Fruit fly (Drosophila melanogaster): ENCODE data around the gene H2.0.

The H2.0 gene

dm6 chr2L:6062382-6063082, 43.3 kb upstream of the H2.0 start, which contains the start of the genes ND-51 and CG13994 (continued):
- TF ChIP-seq fd59A (GFP tag; optimal IDR thresholded peaks at IDR 0.05) (peak; percentile 33), dac (GFP tag; optimal IDR thresholded peaks at IDR 0.05) (no peak), CG11902 (GFP tag; optimal IDR thresholded peaks at IDR 0.05) (peak; percentile 61), Blimp-1 (GFP tag; optimal IDR thresholded peaks at IDR 0.05) (no peak), Lpt (GFP tag; optimal IDR thresholded peaks at IDR 0.05) (no peak), CG11294 (GFP tag; IDR thresholded peaks at IDR 0.05) (peak; percentile 30; the same call in 1 of the 2 replicates), Sox102F (GFP tag; optimal IDR thresholded peaks at IDR 0.05) (no peak), topi (GFP tag; optimal IDR thresholded peaks at IDR 0.05) (peak; percentile 73), Hr38 (GFP tag; optimal IDR thresholded peaks at IDR 0.05) (no peak), CG9139 (GFP tag; optimal IDR thresholded peaks at IDR 0.05) (no peak), dsx (GFP tag; optimal IDR thresholded peaks at IDR 0.05; ENCODE audit: poor library complexity, severe bottlenecking) (no peak), CG32006 (GFP tag; optimal IDR thresholded peaks at IDR 0.05) (peak; percentile 74), esn (GFP tag; optimal IDR thresholded peaks at IDR 0.05) (peak; percentile 73), salr (GFP tag; optimal IDR thresholded peaks at IDR 0.05) (peak in 1 of 2 experiments; percentile 53), CG1621 (tag; optimal IDR thresholded peaks at IDR 0.05) (peak; percentile 62), net (GFP tag; optimal IDR thresholded peaks at IDR 0.05) (no peak), CG4318 (GFP tag; optimal IDR thresholded peaks at IDR 0.05) (no peak), CG6854 (GFP tag; optimal IDR thresholded peaks at IDR 0.05) (no peak), Sox15 (GFP tag; optimal IDR thresholded peaks at IDR 0.05) (peak; percentile 64), spab (GFP tag; optimal IDR thresholded peaks at IDR 0.05) (peak; percentile 31), CG3919 (GFP tag; optimal IDR thresholded peaks at IDR 0.05) (peak; percentile 79), Eip93F (GFP tag; optimal IDR thresholded peaks at IDR 0.05) (no peak)

dm6 chr2L:6060210-6060609, 41.0 kb upstream of the H2.0 start, which contains the start of gene CG34180:
TSS of gene CG34180 (plus strand) at chr2L:6060510.
- no peak for TF ChIP-seq CG11762 (GFP tag; optimal IDR thresholded peaks at IDR 0.05; ENCODE audit: insufficient read depth)
- no peak for TF ChIP-seq lz (GFP tag; optimal IDR thresholded peaks at IDR 0.05)
- TF ChIP-seq CG6808 (GFP tag; optimal IDR thresholded peaks at IDR 0.05) = no peak
- no peak for TF ChIP-seq eg (GFP tag; IDR thresholded peaks at IDR 0.05)
- TF ChIP-seq Eip93F (GFP tag; optimal IDR thresholded peaks at IDR 0.05) = no peak
- no peak for TF ChIP-seq pdm3 (GFP tag; optimal IDR thresholded peaks at IDR 0.05)
- TF ChIP-seq CG6854 (GFP tag; optimal IDR thresholded peaks at IDR 0.05) = no peak
- no peak for TF ChIP-seq vri (GFP tag; optimal IDR thresholded peaks at IDR 0.05)
- no peak for TF ChIP-seq net (GFP tag; optimal IDR thresholded peaks at IDR 0.05)
- TF ChIP-seq cyc (GFP tag; optimal IDR thresholded peaks at IDR 0.05) = no peak
- no peak for TF ChIP-seq CG3032 (tag; optimal IDR thresholded peaks at IDR 0.05)
- no peak for TF ChIP-seq CG32006 (GFP tag; optimal IDR thresholded peaks at IDR 0.05)
- TF ChIP-seq CG7368 (GFP tag; optimal IDR thresholded peaks at IDR 0.05) = no peak
- no peak for TF ChIP-seq CG31627 (GFP tag; optimal IDR thresholded peaks at IDR 0.05)
- TF ChIP-seq Hr38 (GFP tag; optimal IDR thresholded peaks at IDR 0.05) = no peak
- no peak for TF ChIP-seq Eip78C (GFP tag)
- TF ChIP-seq CG4318 (GFP tag; optimal IDR thresholded peaks at IDR 0.05) = no peak
- TF ChIP-seq Lpt (GFP tag; optimal IDR thresholded peaks at IDR 0.05) = no peak
- no peak for TF ChIP-seq OdsH (GFP tag; optimal IDR thresholded peaks at IDR 0.05)
- no peak for TF ChIP-seq CG1621 (tag; optimal IDR thresholded peaks at IDR 0.05)

dm6 chr2L:6053874-6054469, 34.8 kb upstream of the H2.0 start, which contains the start of gene CG13995:
TSS of gene CG13995 (plus strand) at chr2L:6054302.
- 0 out of 2 replicates have a peak, but pooled peaks have one; percentile 20 for TF ChIP-seq CG15336 (GFP tag; IDR thresholded peaks at IDR 0.05)
- TF ChIP-seq dac (GFP tag; optimal IDR thresholded peaks at IDR 0.05) = no peak
- no peak for TF ChIP-seq fd59A (GFP tag; optimal IDR thresholded peaks at IDR 0.05)
- peak; percentile 53 for TF ChIP-seq CG1621 (tag; optimal IDR thresholded peaks at IDR 0.05)
- peak; percentile 8 to 19 for TF ChIP-seq ss (GFP tag; optimal IDR thresholded peaks at IDR 0.05)
- TF ChIP-seq fkh (GFP tag; optimal IDR thresholded peaks at IDR 0.05) = no peak
- no peak for TF ChIP-seq acj6 (GFP tag; optimal IDR thresholded peaks at IDR 0.05)

All from whole organism, prepupa.